Fruit fly (Drosophila melanogaster): Measurements from ENCODE around the gene CG7668.

CG7668 gene

dm6 chr3L:19953612-19954011, 48.9 kb upstream of the CG7668 start, which contains the start of gene CG42655:
Gene CG42655 (minus strand): TSS chr3L:19953712.
- no peak for TF ChIP-seq Meics (GFP tag; optimal IDR thresholded peaks at IDR 0.05)

- TF ChIP-seq Dfd (GFP tag; optimal IDR thresholded peaks at IDR 0.05), result no peak
- TF ChIP-seq zf30C (GFP tag; optimal IDR thresholded peaks at IDR 0.05), result no peak
- TF ChIP-seq CG14965 (GFP tag; optimal IDR thresholded peaks at IDR 0.05; ENCODE audit: borderline replicate concordance), result no peak
- TF ChIP-seq CG2712 (tag; optimal IDR thresholded peaks at IDR 0.05), result no peak
- TF ChIP-seq CG18011 (GFP tag; optimal IDR thresholded peaks at IDR 0.05), result no peak
- no peak for TF ChIP-seq CG11695 (GFP tag; IDR thresholded peaks at IDR 0.05)
- TF ChIP-seq odd (GFP tag; optimal IDR thresholded peaks at IDR 0.05), result no peak
- no peak for TF ChIP-seq CG11696 (GFP tag; IDR thresholded peaks at IDR 0.05)
- no peak for TF ChIP-seq Spps (tag; optimal IDR thresholded peaks at IDR 0.05)
- TF ChIP-seq CG17359 (tag; optimal IDR thresholded peaks at IDR 0.05), result no peak
- TF ChIP-seq br (optimal IDR thresholded peaks at IDR 0.05), result no peak
- no peak for TF ChIP-seq CTCF (GFP tag; optimal IDR thresholded peaks at IDR 0.05)
- TF ChIP-seq sqz (GFP tag; optimal IDR thresholded peaks at IDR 0.05), result no peak
- no peak for TF ChIP-seq Taf1 (GFP tag; IDR thresholded peaks at IDR 0.05)
- TF ChIP-seq gt (GFP tag; IDR thresholded peaks at IDR 0.05), result no peak
- TF ChIP-seq Dll (GFP tag; IDR thresholded peaks at IDR 0.05; ENCODE audit: partially characterized antibody), result no peak
- no peak for TF ChIP-seq inv (GFP tag; IDR thresholded peaks at IDR 0.05; ENCODE audit: partially characterized antibody)
- no peak for TF ChIP-seq NC2β (GFP tag; optimal IDR thresholded peaks at IDR 0.05)
- no peak for TF ChIP-seq chif (GFP tag; optimal IDR thresholded peaks at IDR 0.05)
- TF ChIP-seq HmgD (GFP tag; optimal IDR thresholded peaks at IDR 0.05), result no peak
Measured at dm6 chr3L:19954426-19954825, 48.1 kb upstream of the CG7668 start, which contains the start of gene CG42654. Gene CG42654 (minus strand): TSS chr3L:19954526.

- TF ChIP-seq Oaz (GFP tag; IDR thresholded peaks at IDR 0.05) (no peak), Dek (tag; optimal IDR thresholded peaks at IDR 0.05) (no peak), gfzf (GFP tag; optimal IDR thresholded peaks at IDR 0.05) (no peak), Ets97D (GFP tag; optimal IDR thresholded peaks at IDR 0.05) (no peak), CG2120 (GFP tag; optimal IDR thresholded peaks at IDR 0.05) (no peak), Fer2 (tag; optimal IDR thresholded peaks at IDR 0.05) (no peak), CG1602 (GFP tag; optimal IDR thresholded peaks at IDR 0.05) (no peak), NfI (GFP tag; optimal IDR thresholded peaks at IDR 0.05) (no peak), tin (GFP tag; optimal IDR thresholded peaks at IDR 0.05) (no peak), CG4854 (GFP tag; optimal IDR thresholded peaks at IDR 0.05) (no peak), CG33557 (GFP tag; optimal IDR thresholded peaks at IDR 0.05) (no peak), Elba2 (GFP tag; optimal IDR thresholded peaks at IDR 0.05) (no peak)
Measured at dm6 chr3L:19955699-19956098, 46.8 kb upstream of the CG7668 start, which contains the start of gene CG42263. Gene CG42263 (minus strand): TSS chr3L:19955799.

dm6 chr3L:19961805-19962204, 40.7 kb upstream of the CG7668 start:
- TF ChIP-seq CG18599 (GFP tag; optimal IDR thresholded peaks at IDR 0.05) (peak; percentile 73), NfI (GFP tag; optimal IDR thresholded peaks at IDR 0.05) (peak; percentile 50), CG12219 (GFP tag; optimal IDR thresholded peaks at IDR 0.05) (peak; percentile 13), sd (tag; optimal IDR thresholded peaks at IDR 0.05) (no peak), nerfin-2 (GFP tag; IDR thresholded peaks at IDR 0.05; ENCODE audit: partially characterized antibody) (no peak), CG12104 (GFP tag; optimal IDR thresholded peaks at IDR 0.05) (no peak), mam (GFP tag; optimal IDR thresholded peaks at IDR 0.05) (no peak), cwo (GFP tag; optimal IDR thresholded peaks at IDR 0.05) (peak; percentile 36), dpn (GFP tag; optimal IDR thresholded peaks at IDR 0.05) (peak in 1 of 2 experiments; percentile 2), sug (tag; optimal IDR thresholded peaks at IDR 0.05) (peak; percentile 17), luna (GFP tag; optimal IDR thresholded peaks at IDR 0.05) (no peak), tin (GFP tag; optimal IDR thresholded peaks at IDR 0.05) (no peak), Med (GFP tag) (peak; percentile 84), CG7963 (GFP tag; IDR thresholded peaks at IDR 0.05; ENCODE audit: partially characterized antibody) (no peak), gsb (GFP tag; IDR thresholded peaks at IDR 0.05) (no peak), HLH3B (GFP tag; IDR thresholded peaks at IDR 0.05) (no peak), CG1603 (tag; optimal IDR thresholded peaks at IDR 0.05) (peak; percentile 21), unpg (GFP tag; optimal IDR thresholded peaks at IDR 0.05) (peak; percentile 44)
